Worm (Caenorhabditis elegans) whole organism, L2 larva: ENCODE measurements around the gene Y38F1A.2.

Experiments
- ama-1 ChIP-seq: fragments of 150-350 bp; optimal IDR thresholded peaks from 2 replicates; lab custom pipeline; 2018; ENCODE audit warnings: inconsistent platforms
- fos-1 ChIP-seq: fragments of 150-350 bp; optimal IDR thresholded peaks from 2 replicates; lab custom pipeline; 2014; ENCODE audit warnings: missing biosample characterization, missing genetic modification characterization
- mab-5 ChIP-seq: fragments of 150-350 bp; optimal IDR thresholded peaks from 2 replicates; lab custom pipeline; 2014; ENCODE audit warnings: missing biosample characterization, missing genetic modification characterization
- nhr-11 ChIP-seq: fragments of 150-350 bp; optimal IDR thresholded peaks from 2 replicates; lab custom pipeline; 2014; ENCODE audit warnings: missing biosample characterization, missing genetic modification characterization
- nhr-25 ChIP-seq: fragments of 150-350 bp; sonication (generic microtip); optimal IDR thresholded peaks from 3 replicates; lab custom pipeline; 2014; ENCODE audit warnings: missing biosample characterization, missing genetic modification characterization
- unc-55 ChIP-seq: fragments of 150-350 bp; sonication (generic microtip); optimal IDR thresholded peaks from 3 replicates; lab custom pipeline; 2014; ENCODE audit warnings: missing biosample characterization, missing genetic modification reagents, missing genetic modification characterization
- ztf-4 ChIP-seq: fragments of 150-350 bp; optimal IDR thresholded peaks from 2 replicates; lab custom pipeline; 2014; ENCODE audit warnings: missing biosample characterization, missing genetic modification characterization

- TF ChIP-seq ama-1 (lab: Kevin White, UChicago): no peak
- no peak for TF ChIP-seq mab-5 (tag; lab: Kevin White, UChicago)
- TF ChIP-seq unc-55 (GFP tag; lab: Kevin White, UChicago): no peak
- no peak for TF ChIP-seq fos-1 (tag; lab: Kevin White, UChicago)
- TF ChIP-seq nhr-11 (tag; lab: Kevin White, UChicago): no peak
- TF ChIP-seq ztf-4 (tag; lab: Kevin White, UChicago): no peak
- no peak for TF ChIP-seq nhr-25 (tag; lab: Kevin White, UChicago)
Observed at ce11 chrII:12966274-12966673, 11.5 kb downstream of the Y38F1A.2 start.
